Fruit fly (Drosophila melanogaster) whole organism: ENCODE measurements around the gene nSyb.

ENCODE experiments used
- CG8478 ChIP-seq: fragments of >200 bp; optimal IDR thresholded peaks from 2 replicates; lab custom pipeline; 2018; ENCODE audit warnings: inconsistent platforms
- Dll ChIP-seq: fragments of >200 bp; optimal IDR thresholded peaks from 2 replicates; lab custom pipeline; 2017
- EcR ChIP-seq, 2 experiments: fragments of >200 bp; optimal IDR thresholded peaks; 2 replicates each; lab custom pipeline; 2017; ENCODE audit warnings: missing biosample characterization in 2 of 2, missing genetic modification characterization in 2 of 2, missing genetic modification reagents in 2 of 2
- pan ChIP-seq: fragments of >200 bp; optimal IDR thresholded peaks from 2 replicates; lab custom pipeline; 2017
- psq ChIP-seq: fragments of >200 bp; optimal IDR thresholded peaks from 2 replicates; lab custom pipeline; 2017
- usp ChIP-seq: fragments of >200 bp; optimal IDR thresholded peaks from 2 replicates; lab custom pipeline; 2017; ENCODE audit warnings: missing biosample characterization, missing genetic modification characterization, mixed read lengths

Gene nSyb

dm6 chr3L:1591692-1592371, 45.7 kb downstream of the nSyb start:
- TF ChIP-seq Dll (no peak), psq (lab: Kevin White, UChicago) (no peak), EcR (GFP tag; optimal IDR thresholded peaks at IDR 0.05; lab: Kevin White, UChicago) (no peak), pan (lab: Kevin White, UChicago) (no peak), CG8478 (lab: Kevin White, UChicago) (no peak), usp (no peak)

dm6 chr3L:1590194-1590593, 47.4 kb downstream of the nSyb start:
- TF ChIP-seq CG8478 (lab: Kevin White, UChicago) (no peak), pan (lab: Kevin White, UChicago) (no peak), Dll (no peak), usp (no peak), psq (lab: Kevin White, UChicago) (no peak), EcR (GFP tag; optimal IDR thresholded peaks at IDR 0.05; lab: Kevin White, UChicago) (no peak)

DNA sequence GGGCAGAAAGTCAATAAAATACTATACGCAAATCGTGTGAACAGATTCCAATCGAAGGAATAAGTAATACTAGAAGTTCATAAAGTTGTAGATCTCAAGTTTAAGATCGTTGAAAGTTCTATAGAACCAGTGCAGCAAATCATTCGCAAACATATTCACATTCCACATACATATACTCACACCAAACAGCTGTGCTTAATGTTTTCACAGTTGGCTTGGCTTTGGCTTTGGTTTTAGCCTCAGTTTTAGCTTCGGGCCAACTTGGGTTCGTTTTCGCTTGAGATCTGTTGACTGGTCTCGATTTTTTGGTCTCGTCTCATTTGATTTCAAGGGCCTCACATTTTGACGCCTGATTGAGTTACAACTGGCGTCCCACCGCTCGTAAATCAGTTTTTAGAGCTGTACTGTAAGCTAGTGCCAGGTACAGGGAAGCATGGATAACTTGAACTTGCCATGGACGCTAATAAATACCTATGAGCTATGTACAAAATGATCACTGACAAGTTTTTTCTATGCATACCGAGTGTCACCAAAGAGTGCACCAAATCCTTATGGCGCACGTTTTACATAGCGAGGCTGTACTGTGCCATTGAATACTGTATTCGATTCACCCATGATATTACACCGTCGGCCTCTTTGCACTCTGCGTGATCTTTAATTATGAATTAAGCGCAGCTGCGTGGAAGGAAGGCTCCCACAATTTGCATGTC, 50.3 kb downstream of the nSyb start:
- no peak for TF ChIP-seq pan (lab: Kevin White, UChicago)
- TF ChIP-seq psq (lab: Kevin White, UChicago) = no peak
- TF ChIP-seq Dll = no peak
- TF ChIP-seq usp = no peak
- TF ChIP-seq CG8478 (lab: Kevin White, UChicago) = no peak
- TF ChIP-seq EcR (GFP tag; optimal IDR thresholded peaks at IDR 0.05; lab: Kevin White, UChicago) = no peak

DNA sequence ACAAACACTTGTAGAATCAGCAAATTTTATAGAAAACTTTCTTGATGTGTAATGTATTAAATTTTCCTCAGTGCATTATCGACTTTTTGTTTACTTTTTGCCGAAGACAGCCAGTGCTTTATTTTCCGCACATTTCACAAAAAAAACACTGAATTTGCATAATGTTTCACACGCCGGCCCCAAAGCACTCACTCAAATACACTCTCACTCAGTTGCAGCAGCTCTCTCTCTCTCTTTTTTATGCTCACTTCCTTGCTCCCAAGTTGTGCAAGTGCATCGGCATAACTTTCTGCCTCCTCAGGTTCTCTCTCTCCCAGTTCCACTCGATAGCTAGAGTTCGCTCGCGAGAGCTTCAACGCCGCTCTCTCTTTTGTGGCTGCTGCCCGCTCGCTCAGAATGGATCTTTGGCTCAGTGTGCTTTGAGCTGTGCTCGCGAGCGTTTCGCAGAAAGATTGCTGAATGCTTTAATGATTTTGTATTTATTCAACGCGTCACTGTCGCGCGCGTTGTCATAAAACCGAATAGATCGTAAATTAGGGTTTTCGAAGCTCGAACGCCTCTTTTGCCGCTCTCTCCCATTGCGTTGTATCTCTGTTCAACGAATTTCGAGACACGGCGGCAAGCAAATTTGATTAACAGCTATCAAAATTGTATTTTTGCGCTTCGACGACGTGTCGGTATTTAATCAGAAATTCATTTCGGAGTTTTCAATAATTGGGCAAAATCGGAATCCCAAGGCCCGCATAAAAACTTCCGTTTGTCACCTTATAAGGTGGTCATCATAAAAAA, 51.1 kb downstream of the nSyb start:
- TF ChIP-seq Dll (peak; percentile 99), usp (no peak)

DNA sequence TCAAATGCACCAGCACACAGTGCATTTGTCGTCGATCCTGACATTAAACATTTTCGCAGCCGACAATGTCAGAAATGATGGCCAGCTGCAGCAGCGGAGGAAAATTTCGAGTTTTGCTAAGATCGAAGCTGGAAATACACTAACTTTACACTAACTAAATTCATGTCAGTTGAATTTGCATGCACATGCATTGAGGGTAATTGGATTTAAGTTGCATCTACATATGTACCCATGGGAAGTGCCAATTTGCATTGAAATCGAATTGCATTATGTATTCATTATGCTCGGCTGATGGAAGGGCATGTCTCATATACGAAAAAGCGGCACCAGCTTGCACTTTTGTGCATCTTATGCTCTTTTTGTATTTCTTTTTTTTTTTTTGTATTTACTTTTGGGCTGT, 52.8 kb downstream of the nSyb start:
- no peak for TF ChIP-seq pan (lab: Kevin White, UChicago)
- TF ChIP-seq Dll = no peak
- no peak for TF ChIP-seq EcR (GFP tag; optimal IDR thresholded peaks at IDR 0.05; lab: Kevin White, UChicago)
- no peak for TF ChIP-seq psq (lab: Kevin White, UChicago)
- TF ChIP-seq usp = no peak
- TF ChIP-seq CG8478 (lab: Kevin White, UChicago) = no peak

DNA sequence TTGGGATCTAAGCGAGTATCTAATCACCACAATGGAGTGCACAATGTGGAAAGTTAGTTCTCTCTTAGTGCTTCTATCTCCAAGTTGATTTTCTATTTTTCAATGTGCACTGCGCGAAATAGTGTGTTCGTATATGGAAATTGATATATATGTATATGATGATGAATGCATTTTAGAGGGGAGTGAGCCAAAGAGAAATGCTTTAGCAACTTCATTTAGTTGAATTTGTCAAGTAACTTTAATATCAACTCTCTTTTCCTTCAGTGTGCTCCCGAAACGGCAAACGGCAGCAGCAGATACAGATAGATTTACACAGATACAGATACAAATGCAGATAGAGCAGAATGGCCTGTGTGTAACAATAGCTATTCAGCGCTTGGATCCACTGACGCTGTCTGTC, 53.5 kb downstream of the nSyb start:
- TF ChIP-seq CG8478 (lab: Kevin White, UChicago) (no peak), EcR (GFP tag; optimal IDR thresholded peaks at IDR 0.05; lab: Kevin White, UChicago) (no peak), psq (lab: Kevin White, UChicago) (no peak), pan (lab: Kevin White, UChicago) (no peak), Dll (no peak), usp (no peak)

- TF ChIP-seq Dll = no peak
- TF ChIP-seq CG8478 (lab: Kevin White, UChicago) = no peak
- no peak for TF ChIP-seq EcR (GFP tag; optimal IDR thresholded peaks at IDR 0.05; lab: Kevin White, UChicago)
- TF ChIP-seq pan (lab: Kevin White, UChicago) = no peak
- TF ChIP-seq psq (lab: Kevin White, UChicago) = no peak
- TF ChIP-seq usp = no peak
Measured at dm6 chr3L:1580821-1581220, 56.7 kb downstream of the nSyb start.
